Fruit fly (Drosophila melanogaster) whole organism, pupa: ENCODE measurements around the gene RhoGAP100F.

Experiments used
- CG10348 ChIP-seq: fragments of 200-800 bp; sonication (Bioruptor generic); IDR thresholded peaks from 2 replicates; pipeline ENCODE4 v1.3.6; 2022; ENCODE audit warnings: missing biosample characterization, missing genetic modification characterization
- CG12605 ChIP-seq: fragments of 200-800 bp; sonication (Bioruptor generic); IDR thresholded peaks from 2 replicates; pipeline ENCODE4 v1.3.6; 2022; ENCODE audit warnings: missing biosample characterization, missing genetic modification characterization
- CG13204 ChIP-seq: fragments of 200-800 bp; sonication (Bioruptor generic); optimal IDR thresholded peaks from 2 replicates; lab custom pipeline; 2018; ENCODE audit warnings: missing biosample characterization, mild to moderate bottlenecking, missing genetic modification characterization, moderate library complexity
- CG14655 ChIP-seq: fragments of 200-800 bp; sonication (Bioruptor generic); optimal IDR thresholded peaks from 3 replicates; lab custom pipeline; 2017; ENCODE audit warnings: mild to moderate bottlenecking, missing biosample characterization, missing genetic modification reagents, missing genetic modification characterization
- CG15710 ChIP-seq: fragments of 200-800 bp; sonication (Bioruptor generic); optimal IDR thresholded peaks from 2 replicates; lab custom pipeline; 2018; ENCODE audit warnings: missing biosample characterization, mild to moderate bottlenecking, missing genetic modification characterization, moderate library complexity
- CG17806 ChIP-seq: fragments of 200-800 bp; sonication (Bioruptor generic); optimal IDR thresholded peaks from 2 replicates; lab custom pipeline; 2018; ENCODE audit warnings: missing biosample characterization, mild to moderate bottlenecking, missing genetic modification characterization, moderate library complexity
- CG32121 ChIP-seq: fragments of 200-800 bp; sonication (Bioruptor generic); IDR thresholded peaks from 2 replicates; pipeline ENCODE4 v1.3.6; 2022; ENCODE audit warnings: missing biosample characterization, missing genetic modification characterization
- CG34367 ChIP-seq: fragments of 200-800 bp; sonication (Bioruptor generic); optimal IDR thresholded peaks from 2 replicates; lab custom pipeline; 2018; ENCODE audit warnings: missing biosample characterization, mild to moderate bottlenecking, missing genetic modification characterization
- CG4496 ChIP-seq: fragments of 200-800 bp; sonication (Bioruptor generic); IDR thresholded peaks from 3 replicates; pipeline ENCODE4 v1.3.6; 2022; ENCODE audit warnings: missing biosample characterization, missing genetic modification characterization
- CG8159 ChIP-seq: fragments of 200-800 bp; sonication (Bioruptor generic); optimal IDR thresholded peaks from 3 replicates; lab custom pipeline; 2018; ENCODE audit warnings: missing biosample characterization, mild to moderate bottlenecking, missing genetic modification characterization, moderate library complexity
- CG8301 ChIP-seq: fragments of 200-800 bp; sonication (Bioruptor generic); optimal IDR thresholded peaks from 2 replicates; lab custom pipeline; 2018; ENCODE audit warnings: missing biosample characterization, mild to moderate bottlenecking, missing genetic modification characterization
- CG9948 ChIP-seq: fragments of 200-800 bp; sonication (Bioruptor generic); optimal IDR thresholded peaks from 2 replicates; lab custom pipeline; 2018; ENCODE audit warnings: missing biosample characterization, mild to moderate bottlenecking, missing genetic modification characterization, moderate library complexity
- D1 ChIP-seq: fragments of 200-800 bp; sonication (Bioruptor generic); optimal IDR thresholded peaks from 2 replicates; lab custom pipeline; 2018; ENCODE audit warnings: missing biosample characterization, mild to moderate bottlenecking, missing genetic modification characterization, moderate library complexity
- EcR ChIP-seq: fragments of 200-800 bp; sonication (Bioruptor generic); optimal IDR thresholded peaks from 3 replicates; lab custom pipeline; 2019; ENCODE audit warnings: missing biosample characterization, missing genetic modification characterization, mild to moderate bottlenecking, moderate library complexity, missing genetic modification reagents
- Ets98B ChIP-seq: fragments of 200-800 bp; sonication (Bioruptor generic); IDR thresholded peaks from 2 replicates; pipeline ENCODE4 v1.3.6; 2022; ENCODE audit warnings: missing biosample characterization, missing genetic modification characterization
- Pif1A ChIP-seq: fragments of 200-800 bp; sonication (Bioruptor generic); optimal IDR thresholded peaks from 3 replicates; lab custom pipeline; 2016; ENCODE audit warnings: missing biosample characterization, missing genetic modification characterization
- Pif1B ChIP-seq: fragments of 200-800 bp; sonication (Bioruptor generic); optimal IDR thresholded peaks from 3 replicates; lab custom pipeline; 2016; ENCODE audit warnings: missing biosample characterization, missing genetic modification characterization
- Snoo ChIP-seq: fragments of 200-800 bp; sonication (Bioruptor generic); optimal IDR thresholded peaks from 3 replicates; lab custom pipeline; 2017; ENCODE audit warnings: missing biosample characterization, mild to moderate bottlenecking, missing genetic modification characterization, inconsistent platforms
- fd96Ca ChIP-seq: fragments of 200-800 bp; sonication (Bioruptor generic); IDR thresholded peaks from 3 replicates; pipeline ENCODE4 v1.3.6; 2022; ENCODE audit warnings: missing biosample characterization, missing genetic modification characterization
- gl ChIP-seq: fragments of 200-800 bp; sonication (Bioruptor generic); optimal IDR thresholded peaks from 2 replicates; lab custom pipeline; 2018; ENCODE audit warnings: missing biosample characterization, mild to moderate bottlenecking, missing genetic modification characterization
- rn ChIP-seq: fragments of 200-800 bp; sonication (Bioruptor generic); IDR thresholded peaks from 2 replicates; pipeline ENCODE4 v1.3.6; 2022; ENCODE audit warnings: missing biosample characterization, missing genetic modification characterization

The RhoGAP100F gene

DNA sequence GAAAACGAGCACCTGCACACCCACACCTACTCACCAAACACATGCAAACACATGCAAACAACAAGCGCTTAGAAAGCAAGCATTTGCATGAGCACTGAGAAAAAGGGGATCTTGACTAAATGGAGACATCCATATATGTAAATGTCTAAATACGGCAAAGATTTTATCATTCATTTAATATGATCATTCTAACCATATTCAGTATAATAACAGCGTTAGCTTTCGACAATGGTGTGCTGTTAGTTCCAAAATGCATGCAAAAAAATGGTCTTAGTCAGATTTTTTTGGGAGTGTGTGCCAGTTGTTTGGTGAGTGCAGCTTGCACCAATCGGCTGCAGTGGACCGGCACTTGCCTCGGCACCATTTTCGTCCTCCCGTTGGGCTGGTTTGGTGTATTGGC, 58.1 kb downstream of the RhoGAP100F start:
- no peak for TF ChIP-seq CG8159 (tag; lab: Kevin White, UChicago)
- TF ChIP-seq Snoo = no peak
- no peak for TF ChIP-seq gl (tag; lab: Kevin White, UChicago)
- TF ChIP-seq Ets98B (GFP tag; lab: Robert Waterston, UW) = no peak
- no peak for TF ChIP-seq Pif1B (GFP tag; lab: Kevin White, UChicago)
- no peak for TF ChIP-seq rn (GFP tag; lab: Robert Waterston, UW)
- no peak for TF ChIP-seq CG34367 (tag; lab: Kevin White, UChicago)
- TF ChIP-seq CG9948 (tag; lab: Kevin White, UChicago) = no peak
- TF ChIP-seq fd96Ca (GFP tag; lab: Robert Waterston, UW) = no peak
- no peak for TF ChIP-seq CG13204 (GFP tag; lab: Kevin White, UChicago)
- no peak for TF ChIP-seq CG17806 (tag; lab: Kevin White, UChicago)
- TF ChIP-seq CG10348 = no peak

DNA sequence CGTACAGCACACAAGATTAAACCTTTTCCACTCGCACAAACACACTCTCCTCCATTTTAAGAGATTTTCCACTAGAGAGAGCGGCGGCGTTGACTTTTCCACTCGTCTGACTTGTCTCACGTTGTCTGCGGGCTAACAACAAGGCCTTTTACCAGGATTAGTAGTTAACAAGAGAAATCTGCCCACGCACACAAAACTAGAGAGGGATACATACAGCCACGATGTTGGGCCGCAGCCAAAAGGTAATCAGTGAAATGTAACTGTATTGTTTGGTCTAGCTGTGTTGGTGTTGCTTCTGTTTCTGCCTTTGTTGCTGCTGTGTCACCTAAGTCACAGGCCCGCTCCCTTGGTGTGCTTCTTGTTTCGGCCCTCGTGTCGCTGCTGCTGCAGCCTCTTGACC, 60.1 kb downstream of the RhoGAP100F start:
- TF ChIP-seq Snoo = no peak
- TF ChIP-seq CG8301 (tag; lab: Kevin White, UChicago) = no peak
- TF ChIP-seq CG32121 (GFP tag; lab: Robert Waterston, UW) = no peak
- TF ChIP-seq CG34367 (tag; lab: Kevin White, UChicago) = no peak
- TF ChIP-seq CG17806 (tag; lab: Kevin White, UChicago) = no peak
- no peak for TF ChIP-seq CG9948 (tag; lab: Kevin White, UChicago)
- no peak for TF ChIP-seq D1 (tag; lab: Kevin White, UChicago)
- no peak for TF ChIP-seq Pif1A
- no peak for TF ChIP-seq CG13204 (GFP tag; lab: Kevin White, UChicago)
- TF ChIP-seq CG10348 = no peak
- no peak for TF ChIP-seq CG8159 (tag; lab: Kevin White, UChicago)
- TF ChIP-seq rn (GFP tag; lab: Robert Waterston, UW) = no peak
- no peak for TF ChIP-seq Ets98B (GFP tag; lab: Robert Waterston, UW)
- TF ChIP-seq Pif1B (GFP tag; lab: Kevin White, UChicago) = no peak
- TF ChIP-seq, all 21 proteins: peak for 0

DNA sequence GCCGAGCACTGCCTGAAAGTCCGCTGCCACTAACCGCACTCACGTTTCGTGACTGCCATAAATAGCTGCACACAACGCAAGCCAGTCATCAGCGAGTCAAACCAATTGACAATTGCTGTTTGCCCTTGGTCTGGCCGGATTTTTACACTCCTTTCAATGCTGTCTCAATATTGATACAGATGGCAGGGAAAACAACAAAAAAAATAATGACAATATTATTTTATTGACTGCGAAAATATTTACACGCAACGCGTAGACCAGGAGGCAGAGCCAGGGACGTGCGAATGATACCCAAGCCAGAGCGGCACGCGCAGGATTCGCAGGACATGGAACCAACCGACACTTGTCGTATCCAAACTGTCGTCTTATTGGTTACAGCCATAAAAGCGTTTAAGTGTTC, 65.9 kb downstream of the RhoGAP100F start:
- TF ChIP-seq CG8159 (tag; lab: Kevin White, UChicago) (no peak), rn (GFP tag; lab: Robert Waterston, UW) (no peak), gl (tag; lab: Kevin White, UChicago) (no peak), CG10348 (no peak), D1 (tag; lab: Kevin White, UChicago) (no peak), CG15710 (no peak), Ets98B (GFP tag; lab: Robert Waterston, UW) (no peak), CG17806 (tag; lab: Kevin White, UChicago) (no peak), CG13204 (GFP tag; lab: Kevin White, UChicago) (no peak), fd96Ca (GFP tag; lab: Robert Waterston, UW) (no peak), Snoo (no peak), EcR (GFP tag; lab: Kevin White, UChicago) (no peak), Pif1B (GFP tag; lab: Kevin White, UChicago) (no peak), Pif1A (no peak), CG4496 (GFP tag; lab: Robert Waterston, UW) (no peak)

DNA sequence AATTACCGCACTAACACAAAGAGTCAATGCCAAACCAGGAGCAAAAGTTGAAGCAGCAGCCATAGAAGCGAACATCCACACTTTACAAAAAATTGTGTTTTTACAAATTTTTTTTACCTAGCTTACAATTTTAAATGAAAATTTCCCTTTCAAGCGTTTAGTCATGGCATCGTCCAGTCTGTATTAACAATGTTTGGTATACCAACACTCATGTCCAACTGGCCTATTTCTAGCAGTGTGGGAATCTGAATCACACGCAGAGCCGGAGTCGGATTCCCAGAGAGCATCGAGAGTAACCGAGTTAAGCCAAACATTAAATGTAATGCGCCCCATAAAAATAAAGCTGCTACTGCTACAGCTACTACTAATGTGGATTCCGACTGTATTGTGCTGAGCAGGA, 70.2 kb downstream of the RhoGAP100F start:
- no peak for TF ChIP-seq gl (tag; lab: Kevin White, UChicago)
- 0 out of 2 replicates have a peak, but pooled peaks have one; percentile 8 for TF ChIP-seq Ets98B (GFP tag; lab: Robert Waterston, UW)
- no peak for TF ChIP-seq CG12605 (GFP tag; lab: Robert Waterston, UW)
- TF ChIP-seq CG8159 (tag; lab: Kevin White, UChicago) = no peak
- no peak for TF ChIP-seq fd96Ca (GFP tag; lab: Robert Waterston, UW)
- TF ChIP-seq CG8301 (tag; lab: Kevin White, UChicago) = peak; percentile 18
- TF ChIP-seq CG10348 = no peak
- peak; percentile 10 for TF ChIP-seq CG14655 (GFP tag; lab: Kevin White, UChicago)
- peak; percentile 31 for TF ChIP-seq Pif1A

DNA sequence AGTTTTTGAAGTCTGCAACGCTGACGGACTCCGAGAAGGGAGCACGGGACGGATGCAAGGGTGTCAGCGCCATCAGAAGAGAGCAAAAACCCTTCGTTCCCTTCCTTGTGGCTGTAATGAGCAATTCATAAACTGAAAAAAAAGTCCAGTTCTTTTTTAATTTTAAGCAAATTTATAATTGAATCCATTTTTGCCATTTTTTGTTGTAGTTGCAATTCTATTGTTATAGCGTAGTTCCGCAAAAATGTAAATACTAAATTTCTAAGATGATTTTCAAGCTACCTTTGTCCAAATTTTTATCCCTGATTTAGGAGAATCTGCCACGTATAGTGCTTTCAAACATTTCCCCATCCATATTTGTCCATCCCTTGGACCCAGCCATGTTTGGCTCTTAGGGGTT, 72.3 kb downstream of the RhoGAP100F start:
- TF ChIP-seq CG4496 (GFP tag; lab: Robert Waterston, UW) = no peak
- TF ChIP-seq CG8301 (tag; lab: Kevin White, UChicago) = no peak
- TF ChIP-seq Ets98B (GFP tag; lab: Robert Waterston, UW) = no peak
- no peak for TF ChIP-seq CG12605 (GFP tag; lab: Robert Waterston, UW)
- no peak for TF ChIP-seq D1 (tag; lab: Kevin White, UChicago)
- no peak for TF ChIP-seq Pif1B (GFP tag; lab: Kevin White, UChicago)
- no peak for TF ChIP-seq fd96Ca (GFP tag; lab: Robert Waterston, UW)
- TF ChIP-seq CG34367 (tag; lab: Kevin White, UChicago) = no peak
- TF ChIP-seq CG9948 (tag; lab: Kevin White, UChicago) = no peak
- no peak for TF ChIP-seq Snoo
- no peak for TF ChIP-seq rn (GFP tag; lab: Robert Waterston, UW)
- TF ChIP-seq CG8159 (tag; lab: Kevin White, UChicago) = no peak
- TF ChIP-seq, all 21 proteins: peak for 0
